Fruit fly (Drosophila melanogaster): ENCODE results near the gene Efr.

The Efr gene

DNA sequence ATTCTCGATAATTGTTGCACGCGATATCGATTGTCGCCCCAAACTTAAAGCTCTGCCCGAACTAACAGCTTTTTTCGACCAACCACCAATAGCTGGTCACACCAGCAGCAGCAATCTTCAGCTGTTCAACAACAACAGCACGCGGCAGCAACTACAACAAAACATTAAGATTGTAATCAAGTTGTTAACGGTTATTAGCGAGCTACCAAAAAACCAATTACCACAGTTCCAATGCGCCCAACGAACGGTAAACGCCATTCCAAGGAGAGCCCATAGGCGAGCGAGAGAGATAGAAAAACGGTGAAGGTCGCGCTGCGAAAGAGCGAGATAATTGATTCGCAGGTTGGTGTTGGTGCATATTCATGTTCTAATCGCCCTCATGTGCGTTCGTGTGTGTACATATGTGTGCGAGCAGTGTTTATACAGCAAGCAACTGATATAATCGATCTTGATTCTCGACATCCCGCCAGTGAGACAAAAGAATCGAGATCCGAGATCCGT, at the start of gene Efr:
Gene Efr, plus strand, starts transcription at position 113 of the 501 bp plus-strand sequence.
- no peak for TF ChIP-seq pan (optimal IDR thresholded peaks at IDR 0.05)
- TF ChIP-seq Dll (optimal IDR thresholded peaks at IDR 0.05), result no peak
- no peak for TF ChIP-seq usp (GFP tag; optimal IDR thresholded peaks at IDR 0.05)
- no peak for TF ChIP-seq CG8478 (optimal IDR thresholded peaks at IDR 0.05)
- no peak for TF ChIP-seq EcR (GFP tag; optimal IDR thresholded peaks at IDR 0.05)
- TF ChIP-seq psq (optimal IDR thresholded peaks at IDR 0.05), result no peak

DNA sequence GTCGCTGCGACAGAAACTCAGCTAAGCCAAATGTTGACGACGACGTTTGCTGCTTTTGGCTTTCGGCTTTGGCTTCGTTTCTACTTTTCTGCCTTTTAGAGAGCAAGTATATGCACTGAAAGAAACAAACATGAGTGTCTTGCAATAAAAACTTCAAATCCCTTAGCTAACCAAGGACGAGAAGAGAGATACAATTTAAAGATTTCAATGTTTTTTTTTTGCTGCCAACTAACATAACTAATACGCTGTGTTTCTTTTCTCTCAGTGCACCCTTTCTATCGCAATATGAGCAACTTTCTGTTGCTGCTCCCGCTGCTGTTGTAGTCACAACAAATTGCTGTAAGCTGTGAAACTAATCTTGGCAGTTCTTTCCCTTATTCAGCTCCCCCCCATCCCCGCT, 40.3 kb upstream of the Efr start:
- TF ChIP-seq pan (optimal IDR thresholded peaks at IDR 0.05) (no peak), Dll (optimal IDR thresholded peaks at IDR 0.05) (no peak), CG8478 (optimal IDR thresholded peaks at IDR 0.05) (no peak), EcR (GFP tag; optimal IDR thresholded peaks at IDR 0.05) (no peak), usp (GFP tag; optimal IDR thresholded peaks at IDR 0.05) (no peak), psq (optimal IDR thresholded peaks at IDR 0.05) (no peak)

DNA sequence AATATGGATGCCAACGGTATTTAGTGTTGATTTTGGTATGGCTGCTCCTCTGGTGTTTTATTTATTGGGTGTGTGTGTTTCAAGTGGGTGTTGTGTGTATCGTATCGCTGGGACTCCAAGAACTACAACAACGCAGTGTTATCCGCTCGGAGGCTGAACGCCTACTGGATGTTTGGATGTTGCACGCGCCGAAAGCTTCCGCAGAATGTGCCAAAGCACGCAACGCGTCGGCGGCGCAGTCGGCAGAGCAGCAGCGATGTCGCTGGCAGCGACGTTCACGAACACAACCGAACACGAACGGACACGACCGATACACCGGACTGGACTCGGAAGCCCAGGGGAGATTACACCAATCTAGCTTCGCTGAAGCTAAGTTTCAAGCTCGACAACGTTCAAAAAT, 27.4 kb upstream of the Efr start, which contains the start of gene Ca-alpha1T:
Gene Ca-alpha1T, minus strand, starts transcription at position 152 of the 400 bp plus-strand sequence.
- TF ChIP-seq Dll (optimal IDR thresholded peaks at IDR 0.05), result no peak
- TF ChIP-seq EcR (GFP tag; optimal IDR thresholded peaks at IDR 0.05), result no peak
- no peak for TF ChIP-seq psq (optimal IDR thresholded peaks at IDR 0.05)
- no peak for TF ChIP-seq CG8478 (optimal IDR thresholded peaks at IDR 0.05)
- no peak for TF ChIP-seq pan (optimal IDR thresholded peaks at IDR 0.05)

DNA sequence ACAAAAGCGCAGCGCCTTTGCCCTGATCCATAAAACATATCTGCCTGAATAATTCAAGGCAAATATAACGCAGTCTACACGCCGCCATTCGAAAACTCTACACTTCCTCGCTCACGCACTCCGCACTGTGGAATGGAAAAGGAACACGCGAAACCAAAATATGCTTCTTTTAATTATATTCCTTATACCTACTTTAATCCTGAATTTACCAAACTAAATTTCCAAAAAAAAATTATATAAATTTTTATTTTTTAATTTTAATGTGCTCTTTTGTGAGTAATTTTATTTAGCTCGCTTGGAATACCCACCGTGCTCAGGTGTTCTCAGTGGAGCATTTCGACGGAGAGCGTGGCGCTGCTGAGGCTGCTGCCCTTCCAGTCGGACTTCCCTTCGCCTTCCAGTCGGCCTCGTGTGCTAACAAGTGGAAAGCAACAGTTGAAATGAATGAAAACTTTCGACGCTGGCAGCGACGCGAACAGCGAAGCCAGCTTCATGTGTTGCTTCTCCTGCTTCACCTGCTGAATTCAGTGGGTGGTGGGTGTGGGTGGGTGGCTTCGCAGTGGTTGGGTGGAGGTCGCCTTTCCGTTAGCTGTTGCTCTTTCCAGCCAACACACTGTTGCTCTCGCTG, 26.5 kb upstream of the Efr start:
- no peak for TF ChIP-seq psq (optimal IDR thresholded peaks at IDR 0.05)
- TF ChIP-seq Dll (optimal IDR thresholded peaks at IDR 0.05), result no peak
- no peak for TF ChIP-seq usp (GFP tag; optimal IDR thresholded peaks at IDR 0.05)
- TF ChIP-seq CG8478 (optimal IDR thresholded peaks at IDR 0.05), result no peak
- TF ChIP-seq pan (optimal IDR thresholded peaks at IDR 0.05), result no peak
- TF ChIP-seq EcR (GFP tag; optimal IDR thresholded peaks at IDR 0.05), result no peak

DNA sequence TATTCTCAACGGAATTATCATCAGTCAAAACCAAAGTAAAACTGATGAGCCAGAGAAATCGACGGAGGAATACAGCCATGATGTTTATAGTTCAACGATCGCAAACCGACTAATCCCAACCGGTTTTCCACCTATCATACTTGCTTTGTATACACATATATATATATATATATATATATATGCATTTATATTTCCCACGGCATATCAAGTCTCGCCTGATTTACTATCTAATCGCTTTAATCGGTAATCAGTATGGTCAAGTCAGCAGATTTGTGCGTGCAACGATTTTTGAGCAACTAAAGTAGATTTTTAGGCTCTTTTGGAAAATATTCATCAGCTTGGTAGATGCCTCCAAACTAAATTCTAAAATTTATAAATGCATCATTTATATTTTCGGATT, 23.4 kb upstream of the Efr start, which contains the start of gene CG32750:
Gene CG32750, minus strand, starts transcription at position 101 of the 400 bp plus-strand sequence.
- TF ChIP-seq psq (optimal IDR thresholded peaks at IDR 0.05), result no peak
- TF ChIP-seq EcR (GFP tag; optimal IDR thresholded peaks at IDR 0.05), result no peak
- no peak for TF ChIP-seq pan (optimal IDR thresholded peaks at IDR 0.05)
- TF ChIP-seq Dll (optimal IDR thresholded peaks at IDR 0.05), result no peak
- no peak for TF ChIP-seq CG8478 (optimal IDR thresholded peaks at IDR 0.05)
- TF ChIP-seq usp (GFP tag; optimal IDR thresholded peaks at IDR 0.05), result no peak

DNA sequence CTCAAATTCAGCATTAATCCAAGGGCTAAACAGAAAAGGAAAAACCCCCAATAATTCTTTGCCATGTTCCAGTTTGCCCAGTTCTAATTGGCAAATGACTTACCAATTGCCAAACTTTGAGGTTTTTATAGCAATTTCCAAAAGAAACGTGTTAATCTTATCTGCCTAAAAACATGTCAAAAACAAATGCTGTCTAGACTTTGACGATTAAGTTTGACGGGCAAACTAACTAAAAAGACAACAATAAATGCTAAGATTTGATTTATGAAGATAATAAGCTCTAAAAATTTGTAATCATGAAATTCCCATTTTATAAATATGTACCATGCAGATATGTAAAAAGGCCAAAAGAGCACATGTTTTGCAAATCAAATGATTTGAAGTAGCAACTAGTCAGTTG, 21.2 kb upstream of the Efr start, which contains the start of gene CG32751:
Gene CG32751, minus strand, starts transcription at position 101 of the 400 bp plus-strand sequence.
- no peak for TF ChIP-seq Dll (optimal IDR thresholded peaks at IDR 0.05)
- TF ChIP-seq CG8478 (optimal IDR thresholded peaks at IDR 0.05), result no peak
- no peak for TF ChIP-seq psq (optimal IDR thresholded peaks at IDR 0.05)
- TF ChIP-seq usp (GFP tag; optimal IDR thresholded peaks at IDR 0.05), result no peak
- TF ChIP-seq pan (optimal IDR thresholded peaks at IDR 0.05), result no peak
- TF ChIP-seq EcR (GFP tag; optimal IDR thresholded peaks at IDR 0.05), result no peak

DNA sequence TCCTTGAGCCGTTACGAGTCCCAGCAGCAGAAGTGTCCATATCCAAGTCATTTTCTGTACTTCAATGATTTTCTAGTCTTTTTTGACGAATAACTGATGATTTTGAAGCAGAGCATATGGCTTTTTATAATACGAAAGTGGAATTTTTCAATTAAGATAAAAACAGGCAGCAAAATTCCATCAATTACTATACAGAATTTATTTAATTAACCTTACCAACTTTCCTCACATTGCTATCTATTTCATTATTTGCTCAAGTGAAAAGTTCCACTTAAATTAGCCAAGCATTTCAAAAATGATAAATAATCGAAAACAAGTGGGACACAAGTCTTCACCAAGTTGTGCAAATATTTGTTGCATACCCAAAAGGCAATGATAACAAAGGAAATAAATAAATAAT, 20.0 kb upstream of the Efr start, which contains the start of gene CG43090:
Gene CG43090, minus strand, starts transcription at position 101 of the 400 bp plus-strand sequence.
- no peak for TF ChIP-seq pan (optimal IDR thresholded peaks at IDR 0.05)
- no peak for TF ChIP-seq Dll (optimal IDR thresholded peaks at IDR 0.05)
- no peak for TF ChIP-seq EcR (GFP tag; optimal IDR thresholded peaks at IDR 0.05)
- no peak for TF ChIP-seq usp (GFP tag; optimal IDR thresholded peaks at IDR 0.05)
- TF ChIP-seq CG8478 (optimal IDR thresholded peaks at IDR 0.05), result no peak
- TF ChIP-seq psq (optimal IDR thresholded peaks at IDR 0.05), result no peak

DNA sequence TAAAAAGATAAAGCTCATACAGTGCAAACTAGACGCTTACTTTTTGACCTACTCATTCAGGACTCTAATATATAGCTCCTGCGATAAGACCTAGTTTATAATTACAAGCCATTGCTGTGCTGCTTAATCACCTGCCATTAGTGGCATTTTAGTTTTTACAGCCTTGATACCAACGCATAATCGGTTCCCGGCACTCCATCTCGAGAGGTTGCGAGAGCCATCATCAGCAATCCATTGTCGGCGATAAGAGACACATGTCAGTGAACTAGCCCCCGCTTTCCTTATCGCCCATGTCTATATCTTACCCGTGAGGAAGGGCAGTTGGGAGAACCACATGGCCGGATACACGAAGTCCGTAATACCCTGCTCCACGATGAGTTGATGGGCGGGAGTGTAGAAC, 18.3 kb upstream of the Efr start:
- TF ChIP-seq EcR (GFP tag; optimal IDR thresholded peaks at IDR 0.05) (no peak), usp (GFP tag; optimal IDR thresholded peaks at IDR 0.05) (no peak), CG8478 (optimal IDR thresholded peaks at IDR 0.05) (no peak), pan (optimal IDR thresholded peaks at IDR 0.05) (no peak), psq (optimal IDR thresholded peaks at IDR 0.05) (no peak), Dll (optimal IDR thresholded peaks at IDR 0.05) (no peak)

DNA sequence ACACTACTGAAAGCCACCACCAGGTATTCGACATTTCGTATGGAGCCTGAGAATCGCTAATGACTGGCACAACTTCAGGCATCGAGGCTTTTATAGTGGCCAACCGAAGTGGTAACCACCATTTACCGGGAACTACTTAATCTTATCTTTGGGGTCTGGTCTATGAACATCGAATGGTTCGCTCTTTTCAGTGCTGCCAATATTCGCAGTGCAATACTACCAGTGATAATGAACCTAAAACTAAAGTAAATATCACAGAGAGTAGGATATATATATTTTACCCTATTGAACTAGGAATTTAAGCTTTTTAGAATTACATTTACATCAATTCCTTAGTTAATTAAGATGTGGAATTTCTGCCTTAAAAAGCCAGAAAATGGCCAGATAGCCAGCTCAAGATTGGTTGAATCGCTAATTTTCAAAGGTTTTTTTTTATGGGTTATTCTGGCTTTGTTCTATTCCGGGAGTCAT, 17.2 kb upstream of the Efr start, which contains the start of gene vanin-like:
Gene vanin-like, minus strand, starts transcription at position 51 of the 471 bp plus-strand sequence.
- TF ChIP-seq Dll (optimal IDR thresholded peaks at IDR 0.05) (no peak), pan (optimal IDR thresholded peaks at IDR 0.05) (no peak), usp (GFP tag; optimal IDR thresholded peaks at IDR 0.05) (no peak), psq (optimal IDR thresholded peaks at IDR 0.05) (no peak), EcR (GFP tag; optimal IDR thresholded peaks at IDR 0.05) (no peak), CG8478 (optimal IDR thresholded peaks at IDR 0.05) (no peak)

DNA sequence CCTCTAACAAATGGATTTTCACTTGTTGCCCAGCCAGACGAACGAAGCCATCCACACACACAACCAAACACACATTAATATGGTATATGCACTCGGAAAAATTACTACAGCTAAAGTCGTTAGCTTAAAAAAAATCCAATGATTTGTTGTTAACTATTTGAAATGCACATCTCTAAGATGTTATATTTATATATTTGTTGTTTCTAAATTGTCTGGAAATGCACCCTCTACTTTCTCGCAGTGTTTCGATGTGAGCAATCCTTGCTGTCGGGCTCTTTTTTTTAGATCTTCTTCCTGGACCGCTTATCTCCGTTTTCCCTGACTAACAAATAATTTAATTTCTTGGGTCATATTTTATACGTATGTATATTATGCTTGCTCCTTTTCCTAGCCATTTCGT, 14.7 kb upstream of the Efr start:
- TF ChIP-seq pan (optimal IDR thresholded peaks at IDR 0.05) (no peak), psq (optimal IDR thresholded peaks at IDR 0.05) (no peak), usp (GFP tag; optimal IDR thresholded peaks at IDR 0.05) (no peak), Dll (optimal IDR thresholded peaks at IDR 0.05) (no peak)

DNA sequence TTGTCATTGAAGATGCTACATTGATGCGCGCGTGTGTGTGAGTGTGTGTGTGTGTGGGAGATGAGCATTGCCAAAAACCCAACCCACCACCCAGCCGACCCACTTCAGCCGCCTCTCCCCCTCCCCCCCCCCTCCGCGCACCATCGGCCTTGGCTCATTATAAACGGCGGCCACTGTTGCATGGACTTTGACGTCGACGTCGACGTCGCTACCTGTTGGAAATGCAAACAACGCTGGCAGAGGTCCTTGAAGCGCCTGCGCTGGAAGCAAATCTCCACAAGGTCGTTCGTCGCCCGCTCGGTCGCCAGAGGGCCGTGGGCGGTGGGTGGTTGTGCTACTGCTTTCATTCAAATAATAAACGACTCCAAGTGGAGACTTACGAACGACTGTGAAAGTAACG, 3.1 kb upstream of the Efr start:
- TF ChIP-seq psq (optimal IDR thresholded peaks at IDR 0.05), result no peak

DNA sequence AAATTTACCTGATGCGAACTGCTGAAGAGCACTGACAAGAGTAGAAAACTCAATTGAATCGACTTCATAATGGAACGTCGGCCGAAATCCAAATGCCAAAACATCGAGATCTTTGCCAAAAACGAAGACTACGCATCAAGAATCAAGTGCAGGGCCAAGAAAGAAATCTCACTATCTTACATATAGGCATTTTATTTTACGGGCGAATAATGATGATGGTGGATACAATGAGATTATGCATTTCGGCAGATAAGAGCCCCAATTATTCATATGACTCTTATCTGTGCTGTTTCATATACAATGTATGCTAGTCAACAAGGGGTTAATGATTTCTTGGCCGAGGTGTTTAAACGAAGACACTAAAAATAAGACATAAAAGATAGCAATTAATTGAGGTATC, 530 bp upstream of the Efr start, which contains the start of gene Btnd:
Gene Btnd, minus strand, starts transcription at position 101 of the 400 bp plus-strand sequence.
- TF ChIP-seq Dll (optimal IDR thresholded peaks at IDR 0.05), result no peak
- no peak for TF ChIP-seq pan (optimal IDR thresholded peaks at IDR 0.05)
- TF ChIP-seq CG8478 (optimal IDR thresholded peaks at IDR 0.05), result no peak
- no peak for TF ChIP-seq psq (optimal IDR thresholded peaks at IDR 0.05)
- no peak for TF ChIP-seq EcR (GFP tag; optimal IDR thresholded peaks at IDR 0.05)
- no peak for TF ChIP-seq usp (GFP tag; optimal IDR thresholded peaks at IDR 0.05)
